Fruit fly (Drosophila melanogaster): ENCODE data around the gene SclB.

SclB gene

dm6 chr2L:16861126-16861525 lies 23.4 kb downstream of the SclB start, which contains the start of gene CG6012:
Gene CG6012 (minus strand): TSS chr2L:16861489.
- TF ChIP-seq Sin3A (optimal IDR thresholded peaks at IDR 0.05) (no peak), ttk (optimal IDR thresholded peaks at IDR 0.05) (no peak), insv (optimal IDR thresholded peaks at IDR 0.05) (no peak), h (optimal IDR thresholded peaks at IDR 0.05) (no peak), psq (optimal IDR thresholded peaks at IDR 0.05) (no peak), Myc (optimal IDR thresholded peaks at IDR 0.05) (no peak)

- TF ChIP-seq insv (optimal IDR thresholded peaks at IDR 0.05) (no peak), psq (optimal IDR thresholded peaks at IDR 0.05) (no peak), Sin3A (optimal IDR thresholded peaks at IDR 0.05) (no peak), ttk (optimal IDR thresholded peaks at IDR 0.05) (no peak), Myc (optimal IDR thresholded peaks at IDR 0.05) (no peak), h (optimal IDR thresholded peaks at IDR 0.05) (no peak)
Measured at dm6 chr2L:16862526-16862925, 24.8 kb downstream of the SclB start.

dm6 chr2L:16868897-16869324 lies 31.1 kb downstream of the SclB start:
- no peak for TF ChIP-seq insv (optimal IDR thresholded peaks at IDR 0.05)
- no peak for TF ChIP-seq h (optimal IDR thresholded peaks at IDR 0.05)
- TF ChIP-seq ttk (optimal IDR thresholded peaks at IDR 0.05), result no peak
- TF ChIP-seq psq (optimal IDR thresholded peaks at IDR 0.05), result no peak
- no peak for TF ChIP-seq Sin3A (optimal IDR thresholded peaks at IDR 0.05)
- no peak for TF ChIP-seq Myc (optimal IDR thresholded peaks at IDR 0.05)

dm6 chr2L:16874924-16875323 lies 37.2 kb downstream of the SclB start:
- TF ChIP-seq Sin3A (optimal IDR thresholded peaks at IDR 0.05) (no peak), h (optimal IDR thresholded peaks at IDR 0.05) (no peak), psq (optimal IDR thresholded peaks at IDR 0.05) (no peak), ttk (optimal IDR thresholded peaks at IDR 0.05) (no peak), insv (optimal IDR thresholded peaks at IDR 0.05) (no peak), Myc (optimal IDR thresholded peaks at IDR 0.05) (no peak)

dm6 chr2L:16876555-16876954 lies 38.8 kb downstream of the SclB start:
- TF ChIP-seq insv (optimal IDR thresholded peaks at IDR 0.05) (no peak), psq (optimal IDR thresholded peaks at IDR 0.05) (no peak), Myc (optimal IDR thresholded peaks at IDR 0.05) (no peak), h (optimal IDR thresholded peaks at IDR 0.05) (no peak), Sin3A (optimal IDR thresholded peaks at IDR 0.05) (no peak), ttk (optimal IDR thresholded peaks at IDR 0.05) (no peak)

dm6 chr2L:16877678-16878077 lies 39.9 kb downstream of the SclB start:
- TF ChIP-seq ttk (optimal IDR thresholded peaks at IDR 0.05), result no peak
- TF ChIP-seq Sin3A (optimal IDR thresholded peaks at IDR 0.05), result no peak
- TF ChIP-seq Myc (optimal IDR thresholded peaks at IDR 0.05), result no peak
- no peak for TF ChIP-seq h (optimal IDR thresholded peaks at IDR 0.05)
- no peak for TF ChIP-seq insv (optimal IDR thresholded peaks at IDR 0.05)
- no peak for TF ChIP-seq psq (optimal IDR thresholded peaks at IDR 0.05)

dm6 chr2L:16879288-16879687 lies 41.5 kb downstream of the SclB start, which contains the start of the genes CG32832, CG31743 and CG34313:
Gene CG32832 (minus strand): TSS chr2L:16879290.
Gene CG31743 (plus strand): TSS chr2L:16879517.
Gene CG34313 (plus strand): TSS chr2L:16879517.
- TF ChIP-seq Sin3A (optimal IDR thresholded peaks at IDR 0.05) (no peak), Myc (optimal IDR thresholded peaks at IDR 0.05) (no peak), psq (optimal IDR thresholded peaks at IDR 0.05) (no peak), h (optimal IDR thresholded peaks at IDR 0.05) (no peak), ttk (optimal IDR thresholded peaks at IDR 0.05) (no peak)

- TF ChIP-seq Sin3A (optimal IDR thresholded peaks at IDR 0.05) (no peak), h (optimal IDR thresholded peaks at IDR 0.05) (no peak), ttk (optimal IDR thresholded peaks at IDR 0.05) (no peak), insv (optimal IDR thresholded peaks at IDR 0.05) (no peak), Myc (optimal IDR thresholded peaks at IDR 0.05) (no peak), psq (optimal IDR thresholded peaks at IDR 0.05) (no peak)
Measured at dm6 chr2L:16880930-16881329, 43.2 kb downstream of the SclB start.

- no peak for TF ChIP-seq h (optimal IDR thresholded peaks at IDR 0.05)
- no peak for TF ChIP-seq psq (optimal IDR thresholded peaks at IDR 0.05)
- no peak for TF ChIP-seq insv (optimal IDR thresholded peaks at IDR 0.05)
- no peak for TF ChIP-seq Sin3A (optimal IDR thresholded peaks at IDR 0.05)
- TF ChIP-seq Myc (optimal IDR thresholded peaks at IDR 0.05), result no peak
- TF ChIP-seq ttk (optimal IDR thresholded peaks at IDR 0.05), result no peak
Measured at dm6 chr2L:16882372-16882771, 44.6 kb downstream of the SclB start.

- TF ChIP-seq Myc (optimal IDR thresholded peaks at IDR 0.05) (no peak), Sin3A (optimal IDR thresholded peaks at IDR 0.05) (no peak), psq (optimal IDR thresholded peaks at IDR 0.05) (no peak), h (optimal IDR thresholded peaks at IDR 0.05) (no peak), ttk (optimal IDR thresholded peaks at IDR 0.05) (no peak), insv (optimal IDR thresholded peaks at IDR 0.05) (no peak)
Measured at dm6 chr2L:16882871-16883849, 45.4 kb downstream of the SclB start.

- TF ChIP-seq h (optimal IDR thresholded peaks at IDR 0.05) (no peak), psq (optimal IDR thresholded peaks at IDR 0.05) (no peak), Sin3A (optimal IDR thresholded peaks at IDR 0.05) (no peak), ttk (optimal IDR thresholded peaks at IDR 0.05) (no peak), insv (optimal IDR thresholded peaks at IDR 0.05) (no peak), Myc (optimal IDR thresholded peaks at IDR 0.05) (no peak)
Measured at dm6 chr2L:16884702-16885101, 46.9 kb downstream of the SclB start.

dm6 chr2L:16885347-16885746 lies 47.6 kb downstream of the SclB start:
- TF ChIP-seq psq (optimal IDR thresholded peaks at IDR 0.05) (no peak), h (optimal IDR thresholded peaks at IDR 0.05) (no peak), ttk (optimal IDR thresholded peaks at IDR 0.05) (no peak), Sin3A (optimal IDR thresholded peaks at IDR 0.05) (no peak), insv (optimal IDR thresholded peaks at IDR 0.05) (no peak), Myc (optimal IDR thresholded peaks at IDR 0.05) (no peak)
